Fruit fly (Drosophila melanogaster) whole organism, embryonic: ENCODE results near the gene CG12814.

Source experiments
- Adf1 ChIP-seq: fragments of 200-800 bp; sonication (Bioruptor generic); IDR thresholded peaks from 2 replicates; pipeline ENCODE4 v1.3.6; 2022; ENCODE audit warnings: missing biosample characterization, missing genetic modification characterization
- Bgb ChIP-seq: fragments of 200-800 bp; sonication (Bioruptor generic); IDR thresholded peaks from 2 replicates; pipeline ENCODE4 v1.3.6; 2022; ENCODE audit warnings: missing biosample characterization, missing genetic modification characterization; ENCODE audit not compliant: partially characterized antibody
- CG10366 ChIP-seq: fragments of 200-800 bp; sonication (Bioruptor generic); IDR thresholded peaks from 2 replicates; pipeline ENCODE4 v1.3.6; 2022; ENCODE audit warnings: missing biosample characterization, missing genetic modification characterization
- CG10543 ChIP-seq: fragments of 200-800 bp; sonication (Bioruptor generic); optimal IDR thresholded peaks from 3 replicates; lab custom pipeline; 2017; ENCODE audit warnings: missing biosample characterization, mild to moderate bottlenecking, missing genetic modification characterization, moderate library complexity
- CG10654 ChIP-seq: fragments of 200-800 bp; sonication (Bioruptor generic); optimal IDR thresholded peaks from 2 replicates; lab custom pipeline; 2016; ENCODE audit warnings: missing biosample characterization, missing genetic modification characterization
- CG11723 ChIP-seq: fragments of 200-800 bp; sonication (Bioruptor generic); optimal IDR thresholded peaks from 2 replicates; lab custom pipeline; 2017; ENCODE audit warnings: missing biosample characterization, mild to moderate bottlenecking, missing genetic modification characterization
- CG12769 ChIP-seq: fragments of 200-800 bp; sonication (Bioruptor generic); optimal IDR thresholded peaks from 2 replicates; lab custom pipeline; 2019; ENCODE audit warnings: missing biosample characterization, mild to moderate bottlenecking, missing genetic modification characterization, moderate library complexity
- CG13775 ChIP-seq: fragments of 200-800 bp; sonication (Bioruptor generic); optimal IDR thresholded peaks from 3 replicates; lab custom pipeline; 2017; ENCODE audit warnings: missing biosample characterization, mild to moderate bottlenecking, missing genetic modification characterization
- CG15269 ChIP-seq: fragments of 200-800 bp; sonication (Bioruptor generic); optimal IDR thresholded peaks from 2 replicates; lab custom pipeline; 2018; ENCODE audit warnings: missing biosample characterization, mild to moderate bottlenecking, missing genetic modification characterization, moderate library complexity
- CG15696 ChIP-seq: fragments of 200-800 bp; sonication (Bioruptor generic); optimal IDR thresholded peaks from 2 replicates; lab custom pipeline; 2019; ENCODE audit warnings: missing biosample characterization, mild to moderate bottlenecking, missing genetic modification characterization, moderate library complexity
- CG3065 ChIP-seq: fragments of 200-800 bp; sonication (Bioruptor generic); optimal IDR thresholded peaks from 2 replicates; lab custom pipeline; 2016; ENCODE audit warnings: missing biosample characterization, missing genetic modification characterization
- CG33557 ChIP-seq: fragments of 200-800 bp; sonication (Bioruptor generic); optimal IDR thresholded peaks from 2 replicates; lab custom pipeline; 2019; ENCODE audit warnings: missing biosample characterization, mild to moderate bottlenecking, missing genetic modification characterization, moderate library complexity
- CG3407 ChIP-seq: fragments of 200-800 bp; sonication (Bioruptor generic); optimal IDR thresholded peaks from 2 replicates; lab custom pipeline; 2018; ENCODE audit warnings: missing biosample characterization, mild to moderate bottlenecking, missing genetic modification characterization
- CG3726 ChIP-seq: fragments of 200-800 bp; sonication (Bioruptor generic); IDR thresholded peaks from 3 replicates; pipeline ENCODE4, ENCODE4 v1.3.6; 2022; ENCODE audit warnings: missing biosample characterization, missing genetic modification characterization
- CG3838 ChIP-seq: fragments of 200-800 bp; sonication (Bioruptor generic); optimal IDR thresholded peaks from 3 replicates; lab custom pipeline; 2016; ENCODE audit warnings: missing biosample characterization, missing genetic modification characterization
- CG6654 ChIP-seq: fragments of 200-800 bp; sonication (Bioruptor generic); optimal IDR thresholded peaks from 2 replicates; lab custom pipeline; 2017; ENCODE audit warnings: missing biosample characterization, mild to moderate bottlenecking, missing genetic modification characterization
- CG7357 ChIP-seq: fragments of 200-800 bp; sonication (Bioruptor generic); IDR thresholded peaks from 3 replicates; pipeline ENCODE4 v1.3.6; 2022; ENCODE audit warnings: missing biosample characterization, missing genetic modification characterization
- CG9876 ChIP-seq: fragments of 200-800 bp; sonication (Bioruptor generic); optimal IDR thresholded peaks from 2 replicates; lab custom pipeline; 2016; ENCODE audit warnings: missing biosample characterization, missing genetic modification characterization
- Chrac-16 ChIP-seq: fragments of 200-800 bp; sonication (Bioruptor generic); optimal IDR thresholded peaks from 3 replicates; lab custom pipeline; 2016; ENCODE audit warnings: missing biosample characterization, missing genetic modification characterization
- CrebB ChIP-seq: fragments of 200-800 bp; sonication (Bioruptor generic); optimal IDR thresholded peaks from 3 replicates; lab custom pipeline; 2018; ENCODE audit warnings: missing biosample characterization, mild to moderate bottlenecking, missing genetic modification characterization
- Drgx ChIP-seq: fragments of 200-800 bp; sonication (Bioruptor generic); IDR thresholded peaks from 2 replicates; pipeline ENCODE4 v1.3.6; 2022; ENCODE audit warnings: missing biosample characterization, missing genetic modification characterization
- Elba2 ChIP-seq: fragments of 200-800 bp; sonication (Bioruptor generic); optimal IDR thresholded peaks from 3 replicates; lab custom pipeline; 2016; ENCODE audit warnings: missing biosample characterization, missing genetic modification characterization
- Hey ChIP-seq: fragments of 200-800 bp; sonication (Bioruptor generic); optimal IDR thresholded peaks from 3 replicates; lab custom pipeline; 2018; ENCODE audit warnings: missing biosample characterization, mild to moderate bottlenecking, missing genetic modification characterization
- Hmx ChIP-seq: fragments of 200-800 bp; sonication (Bioruptor generic); optimal IDR thresholded peaks from 2 replicates; lab custom pipeline; 2016; ENCODE audit warnings: missing biosample characterization, missing genetic modification characterization
- Hr78 ChIP-seq, 2 experiments: fragments of 200-800 bp in 1 of 2; fragments of >200 bp in 1 of 2; sonication (Bioruptor generic) in 1 of 2; optimal IDR thresholded peaks; 2 replicates each; lab custom pipeline; 2017 to 2019; ENCODE audit warnings: missing biosample characterization in 2 of 2, missing genetic modification characterization in 2 of 2, mild to moderate bottlenecking in 1 of 2, moderate library complexity in 1 of 2
- Jarid2 ChIP-seq: fragments of 200-800 bp; sonication (Bioruptor generic); optimal IDR thresholded peaks from 3 replicates; lab custom pipeline; 2017; ENCODE audit warnings: mild to moderate bottlenecking, missing biosample characterization, missing genetic modification reagents, missing genetic modification characterization
- MBD-R2 ChIP-seq: fragments of 200-800 bp; sonication (Bioruptor generic); IDR thresholded peaks from 2 replicates; pipeline ENCODE4 v1.3.6; 2022; ENCODE audit warnings: missing biosample characterization, missing genetic modification characterization
- Med ChIP-seq: fragments of 200-800 bp; sonication (Bioruptor generic); peaks from one replicate; lab custom pipeline; 2016; ENCODE audit warnings: missing biosample characterization, missing genetic modification characterization, mild to moderate bottlenecking, inconsistent platforms, moderate library complexity
- Pdp1 ChIP-seq, 2 experiments: fragments of 200-800 bp; sonication (Bioruptor generic); optimal IDR thresholded peaks; 3 replicates each; lab custom pipeline; 2016; ENCODE audit warnings: missing biosample characterization in 2 of 2, missing genetic modification characterization in 2 of 2, mild to moderate bottlenecking in 1 of 2, moderate library complexity in 1 of 2
- Sry-β ChIP-seq: fragments of 200-800 bp; sonication (Bioruptor generic); optimal IDR thresholded peaks from 2 replicates; lab custom pipeline; 2018; ENCODE audit warnings: missing biosample characterization, mild to moderate bottlenecking, missing genetic modification characterization, moderate library complexity
- ato ChIP-seq: fragments of 200-800 bp; sonication (Bioruptor generic); IDR thresholded peaks from 2 replicates; pipeline ENCODE4 v1.3.6; 2022; ENCODE audit warnings: missing biosample characterization, missing genetic modification characterization; ENCODE audit not compliant: partially characterized antibody
- bab2 ChIP-seq: fragments of 200-800 bp; sonication (Bioruptor generic); optimal IDR thresholded peaks from 2 replicates; lab custom pipeline; 2016; ENCODE audit warnings: missing biosample characterization, missing genetic modification characterization
- ci ChIP-seq: fragments of 200-800 bp; sonication (Bioruptor generic); IDR thresholded peaks from 3 replicates; pipeline ENCODE4 v1.3.6; 2022; ENCODE audit warnings: missing biosample characterization, missing genetic modification characterization
- crol ChIP-seq: fragments of 200-800 bp; sonication (Bioruptor generic); IDR thresholded peaks from 2 replicates; pipeline ENCODE4 v1.3.6; 2022; ENCODE audit warnings: missing biosample characterization, missing genetic modification characterization
- dati ChIP-seq: fragments of 200-800 bp; sonication (Bioruptor generic); IDR thresholded peaks from 2 replicates; pipeline ENCODE4 v1.3.6; 2022; ENCODE audit warnings: missing biosample characterization, missing genetic modification characterization
- disco-r ChIP-seq: fragments of 200-800 bp; sonication (Bioruptor generic); optimal IDR thresholded peaks from 2 replicates; lab custom pipeline; 2016; ENCODE audit warnings: missing biosample characterization, missing genetic modification characterization
- eyg ChIP-seq: fragments of 200-800 bp; sonication (Bioruptor generic); optimal IDR thresholded peaks from 3 replicates; lab custom pipeline; 2016; ENCODE audit warnings: missing biosample characterization, missing genetic modification characterization
- gsb ChIP-seq: fragments of 200-800 bp; sonication (Bioruptor generic); IDR thresholded peaks from 2 replicates; pipeline ENCODE4 v1.3.6; 2022; ENCODE audit warnings: missing biosample characterization, missing genetic modification characterization
- ken ChIP-seq: fragments of 200-800 bp; sonication (Bioruptor generic); IDR thresholded peaks from 3 replicates; pipeline ENCODE4 v1.3.6; 2022; ENCODE audit warnings: missing biosample characterization, missing genetic modification characterization
- oc ChIP-seq: fragments of 200-800 bp; sonication (Bioruptor generic); optimal IDR thresholded peaks from 2 replicates; lab custom pipeline; 2018; ENCODE audit warnings: missing biosample characterization, mild to moderate bottlenecking, missing genetic modification characterization, moderate library complexity
- pita ChIP-seq: fragments of 200-800 bp; sonication (Bioruptor generic); optimal IDR thresholded peaks from 2 replicates; lab custom pipeline; 2017; ENCODE audit warnings: missing biosample characterization, mild to moderate bottlenecking, missing genetic modification characterization
- rib ChIP-seq: fragments of 200-800 bp; sonication (Bioruptor generic); IDR thresholded peaks from 2 replicates; pipeline ENCODE4 v1.3.6; 2022; ENCODE audit warnings: missing biosample characterization, missing genetic modification characterization
- ro ChIP-seq: fragments of 200-800 bp; sonication (Bioruptor generic); IDR thresholded peaks from 2 replicates; pipeline ENCODE4 v1.3.6; 2022; ENCODE audit warnings: missing biosample characterization, missing genetic modification characterization
- sd ChIP-seq: fragments of 200-800 bp; sonication (Bioruptor generic); optimal IDR thresholded peaks from 3 replicates; lab custom pipeline; 2018; ENCODE audit warnings: missing biosample characterization, mild to moderate bottlenecking, missing genetic modification characterization, moderate library complexity
- sima ChIP-seq: fragments of 200-800 bp; sonication (Bioruptor generic); optimal IDR thresholded peaks from 2 replicates; lab custom pipeline; 2016; ENCODE audit warnings: missing biosample characterization, missing genetic modification characterization
- sisA ChIP-seq: fragments of 200-800 bp; sonication (Bioruptor generic); IDR thresholded peaks from 2 replicates; pipeline ENCODE4 v1.3.6; 2022; ENCODE audit warnings: missing biosample characterization, missing genetic modification characterization
- sob ChIP-seq: fragments of 200-800 bp; sonication (Bioruptor generic); IDR thresholded peaks from 2 replicates; pipeline ENCODE4 v1.3.6; 2022; ENCODE audit warnings: missing biosample characterization, missing genetic modification characterization
- sr ChIP-seq: fragments of 200-800 bp; sonication (Bioruptor generic); IDR thresholded peaks from 3 replicates; pipeline ENCODE4 v1.3.6; 2022; ENCODE audit warnings: missing biosample characterization, missing genetic modification characterization
- tin ChIP-seq: fragments of 200-800 bp; sonication (Bioruptor generic); optimal IDR thresholded peaks from 3 replicates; lab custom pipeline; 2016; ENCODE audit warnings: missing biosample characterization, missing genetic modification characterization
- trh ChIP-seq: fragments of 200-800 bp; sonication (Bioruptor generic); optimal IDR thresholded peaks from 2 replicates; lab custom pipeline; 2016; ENCODE audit warnings: missing biosample characterization, missing genetic modification characterization
- yki ChIP-seq: fragments of >200 bp; optimal IDR thresholded peaks from 3 replicates; lab custom pipeline; 2018
- z ChIP-seq: fragments of 200-800 bp; sonication (Bioruptor generic); IDR thresholded peaks from 3 replicates; pipeline ENCODE4 v1.3.6; 2022; ENCODE audit warnings: missing biosample characterization, missing genetic modification characterization

CG12814 gene

DNA sequence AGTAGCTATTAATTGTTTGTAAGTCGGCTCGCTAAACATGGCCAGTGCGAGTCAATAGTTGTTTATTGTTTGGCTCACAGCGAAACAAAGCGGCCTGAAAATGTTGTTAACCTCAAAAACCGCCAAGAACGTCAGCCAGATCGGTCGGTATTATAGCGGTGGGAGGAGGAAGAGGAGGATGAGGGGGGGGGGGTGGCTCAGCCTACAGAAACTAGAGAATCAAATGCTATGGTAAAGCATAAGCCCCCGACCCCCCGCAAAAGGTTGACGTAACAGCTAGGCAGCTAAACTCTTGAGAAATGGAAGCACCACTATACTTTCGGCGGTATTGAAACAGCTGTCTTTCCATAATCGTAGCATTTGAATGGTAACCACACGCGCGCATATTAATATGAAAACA lies 50.5 kb downstream of the CG12814 start (continued):
- TF ChIP-seq pita (GFP tag; lab: Kevin White, UChicago) (no peak), CG9876 (no peak), Elba2 (no peak), crol (peak; percentile 86), Hr78 (GFP tag; optimal IDR thresholded peaks at IDR 0.05; lab: Kevin White, UChicago) (no peak)

DNA sequence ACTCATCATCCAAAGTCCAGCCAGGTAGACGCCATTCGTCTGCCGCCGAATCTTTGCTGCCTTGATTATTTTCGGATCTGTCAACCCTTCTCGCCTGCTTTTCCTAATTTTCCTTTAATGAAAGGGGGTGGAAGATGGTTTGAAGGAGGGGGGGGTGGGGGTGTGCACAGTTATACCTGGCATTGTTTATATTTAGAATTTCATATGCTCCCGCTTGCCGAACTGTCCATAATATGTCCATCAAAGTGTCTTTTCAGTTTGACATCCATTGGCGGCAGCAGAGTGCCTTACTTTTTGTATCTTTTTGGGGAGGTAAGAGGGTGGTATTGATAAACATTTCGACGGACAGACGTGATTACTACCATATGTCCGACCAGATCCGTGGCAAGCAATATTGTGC lies 51.6 kb downstream of the CG12814 start:
- TF ChIP-seq sima (GFP tag; lab: Kevin White, UChicago) (no peak), gsb (GFP tag; lab: Robert Waterston, UW) (no peak), Adf1 (no peak), Hmx (GFP tag; lab: Kevin White, UChicago) (no peak), trh (GFP tag; lab: Kevin White, UChicago) (no peak), CG3726 (GFP tag; lab: Robert Waterston, UW) (no peak), yki (lab: Kevin White, UChicago) (no peak), CG3838 (GFP tag; lab: Kevin White, UChicago) (no peak), CG10654 (GFP tag; lab: Kevin White, UChicago) (no peak), crol (peak; percentile 59; the same call in 1 of the 2 replicates), CG13775 (GFP tag; lab: Kevin White, UChicago) (no peak), sr (GFP tag; lab: Robert Waterston, UW) (no peak), disco-r (GFP tag; lab: Kevin White, UChicago) (no peak), CG6654 (GFP tag; lab: Kevin White, UChicago) (peak; percentile 65), CrebB (tag; lab: Kevin White, UChicago) (no peak), CG3407 (GFP tag; lab: Kevin White, UChicago) (no peak), ro (GFP tag; lab: Robert Waterston, UW) (no peak), CG33557 (GFP tag; lab: Kevin White, UChicago) (no peak), CG12769 (tag; lab: Kevin White, UChicago) (peak; percentile 30), Hey (no peak), Med (GFP tag; lab: Kevin White, UChicago) (peak; percentile 20), ken (no peak), bab2 (GFP tag; lab: Kevin White, UChicago) (no peak), Chrac-16 (no peak), Jarid2 (no peak), sd (tag; lab: Kevin White, UChicago) (no peak), MBD-R2 (GFP tag; lab: Robert Waterston, UW) (no peak), ci (GFP tag; lab: Robert Waterston, UW) (no peak), CG10366 (GFP tag; lab: Robert Waterston, UW) (no peak), oc (no peak), CG15696 (no peak), Sry-β (no peak), CG15269 (tag; lab: Kevin White, UChicago) (no peak), CG11723 (GFP tag; lab: Kevin White, UChicago) (no peak)

DNA sequence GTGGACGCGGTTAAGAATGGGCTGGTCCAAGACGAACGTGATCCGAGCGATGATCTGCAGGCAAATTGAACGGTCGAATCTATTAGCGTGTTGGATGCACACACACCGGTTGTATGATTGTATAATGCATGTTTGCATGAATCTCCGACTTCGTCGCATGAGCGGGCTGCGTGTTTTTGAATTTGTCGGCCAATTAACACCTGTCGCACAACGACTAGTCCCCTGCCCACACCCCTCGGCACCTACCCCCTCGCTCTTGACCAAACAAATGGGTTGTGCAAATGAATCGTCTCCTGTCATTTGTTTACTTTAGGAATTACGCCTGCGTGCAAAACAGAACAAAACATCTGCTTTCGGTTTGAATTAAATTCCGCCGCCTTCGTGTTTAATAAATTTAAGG lies 54.4 kb downstream of the CG12814 start:
- TF ChIP-seq rib, result 0 out of 2 replicates have a peak, but pooled peaks have one; percentile 53
- TF ChIP-seq CG3065 (GFP tag; lab: Kevin White, UChicago), result no peak
- TF ChIP-seq Pdp1 (GFP tag; optimal IDR thresholded peaks at IDR 0.05; lab: Kevin White, UChicago), result peak in 1 of 2 experiments; percentile 52
- no peak for TF ChIP-seq tin (GFP tag; lab: Kevin White, UChicago)
- TF ChIP-seq dati (GFP tag; lab: Robert Waterston, UW), result no peak
- TF ChIP-seq Drgx (GFP tag; lab: Robert Waterston, UW), result no peak
- TF ChIP-seq Bgb (GFP tag; lab: Robert Waterston, UW), result 0 out of 2 replicates have a peak, but pooled peaks have one; percentile 14
- 0 out of 3 replicates have a peak, but pooled peaks have one; percentile 1 for TF ChIP-seq z (GFP tag; lab: Robert Waterston, UW)
- no peak for TF ChIP-seq ato
- 0 out of 2 replicates have a peak, but pooled peaks have one; percentile 6 for TF ChIP-seq sob (GFP tag; lab: Robert Waterston, UW)
- peak; percentile 24 for TF ChIP-seq CG10543 (GFP tag; lab: Kevin White, UChicago)
- peak; percentile 16; the same call in 1 of the 2 replicates for TF ChIP-seq sisA (GFP tag; lab: Robert Waterston, UW)
- no peak for TF ChIP-seq eyg (GFP tag; lab: Kevin White, UChicago)
- 0 out of 3 replicates have a peak, but pooled peaks have one; percentile 32 for TF ChIP-seq CG7357 (GFP tag; lab: Robert Waterston, UW)
